Fruit fly (Drosophila melanogaster) whole organism, adult: ENCODE data around the gene Lip4.
A peak's percentile ranks its signal among the peaks of the same experiment; 100 is the strongest.

Experiments
- CG11617 ChIP-seq: fragments of 200-800 bp; sonication (Bioruptor generic); optimal IDR thresholded peaks from 2 replicates; lab custom pipeline; 2017; ENCODE audit warnings: mild to moderate bottlenecking, missing biosample characterization, missing genetic modification reagents, missing genetic modification characterization
- CG12768 ChIP-seq: fragments of 200-800 bp; sonication (Bioruptor generic); optimal IDR thresholded peaks from 2 replicates; lab custom pipeline; 2017; ENCODE audit warnings: missing biosample characterization, missing genetic modification characterization, mild to moderate bottlenecking, moderate library complexity, missing genetic modification reagents
- CG14711 ChIP-seq: fragments of 200-800 bp; sonication (Bioruptor generic); optimal IDR thresholded peaks from 2 replicates; lab custom pipeline; 2018; ENCODE audit warnings: missing biosample characterization, mild to moderate bottlenecking, missing genetic modification characterization, moderate library complexity
- CG1620 ChIP-seq: fragments of 200-800 bp; sonication (Bioruptor generic); optimal IDR thresholded peaks from 2 replicates; lab custom pipeline; 2016; ENCODE audit warnings: missing biosample characterization, missing genetic modification characterization
- CG33017 ChIP-seq: fragments of 200-800 bp; sonication (Bioruptor generic); optimal IDR thresholded peaks from 2 replicates; lab custom pipeline; 2018; ENCODE audit warnings: missing biosample characterization, mild to moderate bottlenecking, missing genetic modification characterization, moderate library complexity
- CG5204 ChIP-seq: fragments of 200-800 bp; sonication (Bioruptor generic); optimal IDR thresholded peaks from 2 replicates; lab custom pipeline; 2016; ENCODE audit warnings: missing biosample characterization, missing genetic modification characterization
- CG7045 ChIP-seq: fragments of 200-800 bp; sonication (Bioruptor generic); optimal IDR thresholded peaks from 2 replicates; lab custom pipeline; 2017; ENCODE audit warnings: missing biosample characterization, mild to moderate bottlenecking, missing genetic modification characterization
- CG7101 ChIP-seq: fragments of 200-800 bp; sonication (Bioruptor generic); optimal IDR thresholded peaks from 2 replicates; lab custom pipeline; 2018; ENCODE audit warnings: missing biosample characterization, mild to moderate bottlenecking, missing genetic modification characterization, moderate library complexity
- Clk ChIP-seq: fragments of 200-800 bp; sonication (Bioruptor generic); optimal IDR thresholded peaks from 2 replicates; lab custom pipeline; 2017; ENCODE audit warnings: missing biosample characterization, missing genetic modification characterization
- Crg-1 ChIP-seq: fragments of 200-800 bp; sonication (Bioruptor generic); optimal IDR thresholded peaks from 2 replicates; lab custom pipeline; 2016; ENCODE audit warnings: missing biosample characterization, missing genetic modification characterization
- Hr96 ChIP-seq: fragments of 200-800 bp; sonication (Bioruptor generic); optimal IDR thresholded peaks from 2 replicates; lab custom pipeline; 2016; ENCODE audit warnings: missing biosample characterization, missing genetic modification characterization
- Mnt ChIP-seq: fragments of 200-800 bp; sonication (Bioruptor generic); optimal IDR thresholded peaks from 2 replicates; lab custom pipeline; 2016; ENCODE audit warnings: missing biosample characterization, mild to moderate bottlenecking, missing genetic modification characterization
- bab1 ChIP-seq: fragments of 200-800 bp; sonication (Bioruptor generic); optimal IDR thresholded peaks from 3 replicates; lab custom pipeline; 2019; ENCODE audit warnings: missing biosample characterization, mild to moderate bottlenecking, missing genetic modification characterization, moderate library complexity
- cic ChIP-seq: fragments of 200-800 bp; sonication (Bioruptor generic); optimal IDR thresholded peaks from 2 replicates; lab custom pipeline; 2017; ENCODE audit warnings: missing biosample characterization, mild to moderate bottlenecking, missing genetic modification characterization, moderate library complexity
- cnc ChIP-seq, 2 experiments: fragments of >200 bp; optimal IDR thresholded peaks; 2 replicates each; lab custom pipeline; 2017
- kay ChIP-seq: fragments of 200-800 bp; sonication (Bioruptor generic); peaks from one replicate; lab custom pipeline; 2016; ENCODE audit warnings: missing biosample characterization, missing genetic modification characterization, borderline replicate concordance
- ovo ChIP-seq: fragments of 200-800 bp; sonication (Bioruptor generic); optimal IDR thresholded peaks from 2 replicates; lab custom pipeline; 2016; ENCODE audit warnings: missing biosample characterization, missing genetic modification characterization
- pad ChIP-seq: fragments of 200-800 bp; sonication (Bioruptor generic); optimal IDR thresholded peaks from 3 replicates; lab custom pipeline; 2017; ENCODE audit warnings: missing biosample characterization, missing genetic modification characterization, mild to moderate bottlenecking, moderate library complexity, missing genetic modification reagents
- tj ChIP-seq: fragments of 200-800 bp; sonication (Bioruptor generic); optimal IDR thresholded peaks from 3 replicates; lab custom pipeline; 2017; ENCODE audit warnings: missing biosample characterization, mild to moderate bottlenecking, missing genetic modification characterization, moderate library complexity
- toe ChIP-seq: fragments of 200-800 bp; sonication (Bioruptor generic); optimal IDR thresholded peaks from 2 replicates; lab custom pipeline; 2016; ENCODE audit warnings: missing biosample characterization, missing genetic modification characterization

The Lip4 gene

DNA sequence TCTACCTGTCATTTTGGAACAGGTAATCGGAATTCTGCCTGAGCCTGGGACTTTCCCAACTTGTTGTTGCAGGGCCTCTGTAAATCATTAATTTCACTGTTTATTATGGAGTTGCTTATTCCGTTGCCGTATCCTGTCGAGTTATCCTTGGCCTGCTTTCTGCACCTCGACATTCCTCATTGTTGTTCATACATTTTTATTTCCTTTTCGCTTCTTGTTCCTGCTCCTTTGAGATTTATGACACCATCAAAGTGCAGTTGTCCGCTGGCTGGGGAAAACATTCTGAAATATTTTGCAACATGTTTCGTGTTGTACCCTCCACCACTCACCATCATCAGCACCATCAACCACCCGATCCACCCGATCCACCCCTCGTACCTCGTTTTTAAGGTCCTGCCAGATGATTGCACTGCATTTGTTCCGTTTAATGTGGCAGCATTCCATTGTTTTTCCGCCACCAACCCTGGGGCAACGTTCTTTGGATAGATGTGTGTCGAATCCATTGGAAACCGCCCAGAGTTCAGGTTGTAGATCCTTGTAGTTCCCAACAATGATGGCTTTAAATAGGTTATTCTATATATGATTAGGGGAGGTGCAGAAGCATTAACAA lies 21.5 kb downstream of the Lip4 start:
- TF ChIP-seq Crg-1 (GFP tag; lab: Kevin White, UChicago) (no peak), CG7045 (GFP tag; lab: Kevin White, UChicago) (no peak), Hr96 (GFP tag; lab: Kevin White, UChicago) (no peak), Clk (GFP tag; lab: Kevin White, UChicago) (no peak), cic (GFP tag; lab: Kevin White, UChicago) (no peak), ovo (GFP tag; lab: Kevin White, UChicago) (no peak), CG12768 (GFP tag; lab: Kevin White, UChicago) (no peak), CG14711 (no peak), CG11617 (GFP tag; lab: Kevin White, UChicago) (no peak), cnc (optimal IDR thresholded peaks at IDR 0.05; lab: Kevin White, UChicago) (no peak), tj (GFP tag; lab: Kevin White, UChicago) (no peak), CG5204 (GFP tag; lab: Kevin White, UChicago) (no peak), Mnt (GFP tag; lab: Kevin White, UChicago) (no peak)

- TF ChIP-seq Hr96 (GFP tag; lab: Kevin White, UChicago) (no peak), cic (GFP tag; lab: Kevin White, UChicago) (peak; percentile 75), CG33017 (no peak), tj (GFP tag; lab: Kevin White, UChicago) (no peak), CG11617 (GFP tag; lab: Kevin White, UChicago) (no peak), Crg-1 (GFP tag; lab: Kevin White, UChicago) (peak; percentile 36), kay (GFP tag; lab: Kevin White, UChicago) (peak; percentile 12), CG7101 (tag; lab: Kevin White, UChicago) (peak; percentile 53), bab1 (no peak), Clk (GFP tag; lab: Kevin White, UChicago) (no peak)
Observed at dm6 chr2L:10552807-10553206, 25.4 kb downstream of the Lip4 start.

dm6 chr2L:10553692-10554091 lies 26.3 kb downstream of the Lip4 start:
- TF ChIP-seq kay (GFP tag; lab: Kevin White, UChicago), result no peak
- TF ChIP-seq bab1, result no peak
- no peak for TF ChIP-seq pad
- no peak for TF ChIP-seq Mnt (GFP tag; lab: Kevin White, UChicago)
- no peak for TF ChIP-seq CG7101 (tag; lab: Kevin White, UChicago)
- TF ChIP-seq Hr96 (GFP tag; lab: Kevin White, UChicago), result no peak
- no peak for TF ChIP-seq tj (GFP tag; lab: Kevin White, UChicago)
- no peak for TF ChIP-seq Clk (GFP tag; lab: Kevin White, UChicago)
- no peak for TF ChIP-seq CG12768 (GFP tag; lab: Kevin White, UChicago)
- no peak for TF ChIP-seq CG5204 (GFP tag; lab: Kevin White, UChicago)
- TF ChIP-seq CG1620 (GFP tag; lab: Kevin White, UChicago), result no peak
- no peak for TF ChIP-seq CG14711
- TF ChIP-seq cnc (optimal IDR thresholded peaks at IDR 0.05; lab: Kevin White, UChicago), result no peak
- TF ChIP-seq toe (GFP tag; lab: Kevin White, UChicago), result no peak

dm6 chr2L:10554676-10555075 lies 27.3 kb downstream of the Lip4 start:
- no peak for TF ChIP-seq CG1620 (GFP tag; lab: Kevin White, UChicago)
- TF ChIP-seq Hr96 (GFP tag; lab: Kevin White, UChicago), result no peak

dm6 chr2L:10555269-10555668 lies 27.9 kb downstream of the Lip4 start:
- TF ChIP-seq CG14711, result no peak
- TF ChIP-seq CG1620 (GFP tag; lab: Kevin White, UChicago), result no peak
- TF ChIP-seq CG5204 (GFP tag; lab: Kevin White, UChicago), result no peak
- TF ChIP-seq CG7101 (tag; lab: Kevin White, UChicago), result no peak
- TF ChIP-seq CG7045 (GFP tag; lab: Kevin White, UChicago), result no peak
- TF ChIP-seq cic (GFP tag; lab: Kevin White, UChicago), result no peak
- TF ChIP-seq tj (GFP tag; lab: Kevin White, UChicago), result no peak
- no peak for TF ChIP-seq ovo (GFP tag; lab: Kevin White, UChicago)
- no peak for TF ChIP-seq toe (GFP tag; lab: Kevin White, UChicago)
- no peak for TF ChIP-seq Mnt (GFP tag; lab: Kevin White, UChicago)
- TF ChIP-seq Hr96 (GFP tag; lab: Kevin White, UChicago), result no peak
- TF ChIP-seq Crg-1 (GFP tag; lab: Kevin White, UChicago), result no peak
- TF ChIP-seq CG33017, result no peak

DNA sequence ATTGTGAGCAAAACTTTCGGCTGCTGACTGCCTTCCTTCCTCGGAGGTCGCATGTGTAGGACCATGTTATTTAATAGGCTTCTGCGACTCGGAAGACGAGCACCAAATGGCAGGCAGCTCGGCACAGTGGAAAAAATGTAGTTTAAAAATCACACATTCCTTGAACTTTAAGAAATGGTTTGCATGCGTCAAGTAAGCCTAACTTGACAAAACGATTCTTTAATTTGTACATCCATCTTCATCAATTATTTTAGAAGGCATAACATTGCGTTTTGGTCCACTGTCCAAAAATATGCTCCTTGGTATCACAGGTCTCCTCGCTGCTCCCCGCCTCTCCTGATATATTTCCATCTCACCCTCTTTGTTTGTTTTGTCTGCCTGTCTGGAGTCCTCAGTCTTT lies 38.3 kb downstream of the Lip4 start:
- no peak for TF ChIP-seq Clk (GFP tag; lab: Kevin White, UChicago)
- no peak for TF ChIP-seq Crg-1 (GFP tag; lab: Kevin White, UChicago)
- TF ChIP-seq CG12768 (GFP tag; lab: Kevin White, UChicago), result no peak
- TF ChIP-seq CG11617 (GFP tag; lab: Kevin White, UChicago), result no peak

dm6 chr2L:10566955-10567354 lies 39.6 kb downstream of the Lip4 start, which contains the start of gene CG6138:
Gene CG6138, plus strand, starts transcription at chr2L:10567255.
- TF ChIP-seq Crg-1 (GFP tag; lab: Kevin White, UChicago) (no peak), tj (GFP tag; lab: Kevin White, UChicago) (no peak), CG14711 (no peak), CG7101 (tag; lab: Kevin White, UChicago) (no peak), CG33017 (no peak), CG7045 (GFP tag; lab: Kevin White, UChicago) (no peak), CG11617 (GFP tag; lab: Kevin White, UChicago) (no peak), cic (GFP tag; lab: Kevin White, UChicago) (no peak), Mnt (GFP tag; lab: Kevin White, UChicago) (no peak), kay (GFP tag; lab: Kevin White, UChicago) (no peak), pad (no peak), CG12768 (GFP tag; lab: Kevin White, UChicago) (no peak), Hr96 (GFP tag; lab: Kevin White, UChicago) (no peak), CG5204 (GFP tag; lab: Kevin White, UChicago) (no peak), ovo (GFP tag; lab: Kevin White, UChicago) (no peak), CG1620 (GFP tag; lab: Kevin White, UChicago) (no peak), Clk (GFP tag; lab: Kevin White, UChicago) (no peak), bab1 (no peak)
